Worm (Caenorhabditis elegans) whole organism, young adult: ENCODE measurements around the gene prk-1.

Experiments
- B0019.2 ChIP-seq: fragments of 200-800 bp; sonication (Bioruptor generic); conservative IDR thresholded peaks from 2 replicates; pipeline ENCODE4 v1.3.6; 2022; ENCODE audit warnings: missing genetic modification reagents, missing genetic modification characterization, missing compliant biosample characterization
- B0035.1 ChIP-seq: sonication (generic microtip); optimal IDR thresholded peaks from 2 replicates; lab custom pipeline; 2016; ENCODE audit warnings: missing genetic modification characterization, mild to moderate bottlenecking, missing compliant biosample characterization, missing genotype, missing genetic modification reagents
- F22D6.2 ChIP-seq: sonication (generic microtip); optimal IDR thresholded peaks from 2 replicates; lab custom pipeline; 2016; ENCODE audit warnings: mild to moderate bottlenecking, missing genetic modification characterization, missing compliant biosample characterization
- F23B12.7 ChIP-seq: sonication (generic microtip); optimal IDR thresholded peaks from 2 replicates; lab custom pipeline; 2017; ENCODE audit warnings: missing genetic modification characterization, mild to moderate bottlenecking, missing compliant biosample characterization, antibody characterized with exemption, moderate library complexity; ENCODE audit not compliant: insufficient read depth
- F33H1.4 ChIP-seq: fragments of 200-800 bp; sonication (Bioruptor generic); IDR thresholded peaks from 2 replicates; pipeline ENCODE4 v1.3.6; 2022; ENCODE audit warnings: missing genetic modification reagents, missing genetic modification characterization, missing compliant biosample characterization
- F37B4.10 ChIP-seq: fragments of 200-800 bp; sonication (Bioruptor generic); IDR thresholded peaks from 2 replicates; pipeline ENCODE4 v1.3.6; 2022; ENCODE audit warnings: missing genetic modification characterization, missing compliant biosample characterization
- Y53G8AR.9 ChIP-seq: fragments of 200-800 bp; sonication (Bioruptor generic); conservative IDR thresholded peaks from 2 replicates; pipeline ENCODE4 v1.3.6; 2022; ENCODE audit warnings: missing genetic modification reagents, missing genetic modification characterization, missing compliant biosample characterization
- Y67H2A.10 ChIP-seq: fragments of 200-800 bp; sonication (Bioruptor generic); conservative IDR thresholded peaks from 2 replicates; pipeline ENCODE4 v1.3.6; 2022; ENCODE audit warnings: missing genetic modification reagents, missing genetic modification characterization, missing compliant biosample characterization
- Y79H2A.3 ChIP-seq: fragments of 200-800 bp; sonication (Bioruptor generic); conservative IDR thresholded peaks from 2 replicates; pipeline ENCODE4 v1.3.6; 2022; ENCODE audit warnings: missing genetic modification reagents, missing genetic modification characterization, missing compliant biosample characterization
- ZK185.1 ChIP-seq: sonication (generic microtip); optimal IDR thresholded peaks from 2 replicates; lab custom pipeline; 2016; ENCODE audit warnings: mild to moderate bottlenecking, missing genetic modification characterization, missing compliant biosample characterization; ENCODE audit not compliant: poor library complexity, severe bottlenecking
- aptf-2 ChIP-seq: fragments of 200-800 bp; sonication (Bioruptor generic); conservative IDR thresholded peaks from 2 replicates; pipeline ENCODE4 v1.3.6; 2022; ENCODE audit warnings: missing genetic modification reagents, missing genetic modification characterization, missing compliant biosample characterization
- athp-1 ChIP-seq: sonication (generic microtip); optimal IDR thresholded peaks from 2 replicates; lab custom pipeline; 2017; ENCODE audit warnings: mild to moderate bottlenecking, missing genetic modification characterization, missing compliant biosample characterization
- attf-5 ChIP-seq: fragments of 200-800 bp; sonication (Bioruptor generic); optimal IDR thresholded peaks from 2 replicates; lab custom pipeline; 2018; ENCODE audit warnings: mild to moderate bottlenecking, missing genetic modification characterization, missing compliant biosample characterization
- ceh-27 ChIP-seq: fragments of 200-800 bp; sonication (Bioruptor generic); optimal IDR thresholded peaks from 2 replicates; lab custom pipeline; 2018; ENCODE audit warnings: mild to moderate bottlenecking, missing genetic modification characterization, moderate library complexity, missing compliant biosample characterization
- ceh-40 ChIP-seq: fragments of 200-800 bp; sonication (Bioruptor generic); IDR thresholded peaks from 2 replicates; pipeline ENCODE4 v1.3.6; 2022; ENCODE audit warnings: missing genetic modification characterization, missing compliant biosample characterization
- ceh-58 ChIP-seq: fragments of 200-800 bp; sonication (Bioruptor generic); IDR thresholded peaks from 2 replicates; pipeline ENCODE4 v1.3.6; 2022; ENCODE audit warnings: missing genetic modification characterization, missing compliant biosample characterization
- chd-7 ChIP-seq: sonication (generic microtip); optimal IDR thresholded peaks from 2 replicates; lab custom pipeline; 2016; ENCODE audit warnings: mild to moderate bottlenecking, missing genetic modification characterization, moderate library complexity, missing compliant biosample characterization
- dpl-1 ChIP-seq: fragments of 150-350 bp; optimal IDR thresholded peaks from 2 replicates; lab custom pipeline; 2014; ENCODE audit warnings: missing biosample characterization, missing genetic modification reagents, missing genetic modification characterization
- efl-1 ChIP-seq: fragments of 150-350 bp; optimal IDR thresholded peaks from 2 replicates; lab custom pipeline; 2014; ENCODE audit warnings: missing biosample characterization, missing genetic modification reagents, missing genetic modification characterization
- egl-44 ChIP-seq: fragments of 200-800 bp; sonication (Bioruptor generic); IDR thresholded peaks from 2 replicates; pipeline ENCODE4 v1.3.6; 2022; ENCODE audit warnings: missing genetic modification reagents, missing genetic modification characterization, missing compliant biosample characterization
- egrh-3 ChIP-seq: fragments of 200-800 bp; sonication (Bioruptor generic); IDR thresholded peaks from 2 replicates; pipeline ENCODE4 v1.3.6; 2022; ENCODE audit warnings: missing genetic modification reagents, missing genetic modification characterization, missing compliant biosample characterization
- ekl-4 ChIP-seq: fragments of 200-800 bp; sonication (Bioruptor generic); IDR thresholded peaks from 2 replicates; pipeline ENCODE4 v1.3.6; 2022; ENCODE audit warnings: missing genetic modification reagents, missing genetic modification characterization, missing compliant biosample characterization
- fkh-3 ChIP-seq: sonication (generic microtip); optimal IDR thresholded peaks from 2 replicates; lab custom pipeline; 2016; ENCODE audit warnings: mild to moderate bottlenecking, missing genetic modification characterization, missing compliant biosample characterization
- lag-1 ChIP-seq: fragments of 200-800 bp; sonication (Bioruptor generic); IDR thresholded peaks from 2 replicates; pipeline ENCODE4 v1.3.6; 2022; ENCODE audit warnings: missing genetic modification reagents, missing genetic modification characterization, missing compliant biosample characterization
- lin-26 ChIP-seq: fragments of 200-800 bp; sonication (Bioruptor generic); IDR thresholded peaks from 2 replicates; pipeline ENCODE4 v1.3.6; 2022; ENCODE audit warnings: missing genetic modification reagents, missing genetic modification characterization, missing compliant biosample characterization
- lin-54 ChIP-seq: fragments of 200-800 bp; sonication (Bioruptor generic); optimal IDR thresholded peaks from 2 replicates; lab custom pipeline; 2018; ENCODE audit warnings: mild to moderate bottlenecking, missing genetic modification characterization, missing compliant biosample characterization
- lir-1 ChIP-seq: fragments of 200-800 bp; sonication (Bioruptor generic); conservative IDR thresholded peaks from 2 replicates; pipeline ENCODE4 v1.3.6; 2022; ENCODE audit warnings: missing genetic modification reagents, missing genetic modification characterization, missing compliant biosample characterization
- lsl-1 ChIP-seq: fragments of 200-800 bp; sonication (Bioruptor generic); optimal IDR thresholded peaks from 2 replicates; lab custom pipeline; 2018; ENCODE audit warnings: mild to moderate bottlenecking, missing genetic modification characterization, moderate library complexity, missing compliant biosample characterization
- mcd-1 ChIP-seq: fragments of 200-800 bp; sonication (Bioruptor generic); IDR thresholded peaks from 2 replicates; pipeline ENCODE4 v1.3.6; 2022; ENCODE audit warnings: missing genetic modification reagents, missing genetic modification characterization, missing compliant biosample characterization
- mxl-1 ChIP-seq: sonication (generic microtip); optimal IDR thresholded peaks from 2 replicates; lab custom pipeline; 2016; ENCODE audit warnings: missing genetic modification characterization, missing compliant biosample characterization
- nfya-2 ChIP-seq: fragments of 200-800 bp; sonication (Bioruptor generic); IDR thresholded peaks from 2 replicates; pipeline ENCODE4 v1.3.6; 2022; ENCODE audit warnings: missing genetic modification reagents, missing genetic modification characterization, missing compliant biosample characterization
- nhr-27 ChIP-seq: fragments of 200-800 bp; sonication (Bioruptor generic); optimal IDR thresholded peaks from 2 replicates; lab custom pipeline; 2018; ENCODE audit warnings: mild to moderate bottlenecking, missing genetic modification characterization, moderate library complexity, missing compliant biosample characterization
- rec-8 ChIP-seq, 2 experiments: sonication (generic microtip); optimal IDR thresholded peaks; 2 replicates each; lab custom pipeline; 2016; ENCODE audit warnings: mild to moderate bottlenecking in 2 of 2, missing genetic modification characterization in 2 of 2, missing genetic modification reagents in 2 of 2, missing genotype in 2 of 2, missing biosample characterization in 1 of 2, missing compliant biosample characterization in 1 of 2, moderate library complexity in 1 of 2
- snpc-4 ChIP-seq, 5 experiments: fragments of 150-350 bp in 1 of 5; sonication (generic microtip) in 4 of 5; optimal IDR thresholded peaks; 2 replicates each; lab custom pipeline; 2014 to 2018; ENCODE audit warnings: missing genetic modification characterization in 5 of 5, missing biosample characterization in 3 of 5, antibody characterized with exemption in 2 of 5, mild to moderate bottlenecking in 2 of 5, missing compliant biosample characterization in 2 of 5, missing genotype in 2 of 5, moderate library complexity in 2 of 5, missing genetic modification reagents in 1 of 5
- tbp1 ChIP-seq: fragments of 200-800 bp; sonication (Bioruptor generic); optimal IDR thresholded peaks from 2 replicates; lab custom pipeline; 2018; ENCODE audit warnings: mild to moderate bottlenecking, missing genetic modification characterization, missing compliant biosample characterization
- tlf-1 ChIP-seq: fragments of 200-800 bp; sonication (Bioruptor generic); optimal IDR thresholded peaks from 2 replicates; lab custom pipeline; 2018; ENCODE audit warnings: mild to moderate bottlenecking, missing genetic modification characterization, missing compliant biosample characterization
- unc-62 ChIP-seq: fragments of 150-350 bp; optimal IDR thresholded peaks from 2 replicates; lab custom pipeline; 2014; ENCODE audit warnings: missing biosample characterization, missing genetic modification reagents, missing genetic modification characterization
- zfh-2 ChIP-seq: fragments of 200-800 bp; sonication (Bioruptor generic); conservative IDR thresholded peaks from 2 replicates; pipeline ENCODE4 v1.3.6; 2022; ENCODE audit warnings: missing genetic modification reagents, missing genetic modification characterization, missing compliant biosample characterization
- zim-3 ChIP-seq: sonication (generic microtip); optimal IDR thresholded peaks from 2 replicates; lab custom pipeline; 2017; ENCODE audit warnings: mild to moderate bottlenecking, missing genetic modification characterization, moderate library complexity, missing compliant biosample characterization
- ztf-25 ChIP-seq: fragments of 200-800 bp; sonication (Bioruptor generic); IDR thresholded peaks from 2 replicates; pipeline ENCODE4 v1.3.6; 2022; ENCODE audit warnings: missing genetic modification reagents, missing genetic modification characterization, missing compliant biosample characterization
- ztf-26 ChIP-seq: sonication (generic microtip); optimal IDR thresholded peaks from 2 replicates; lab custom pipeline; 2017; ENCODE audit warnings: missing genetic modification characterization, missing compliant biosample characterization

The prk-1 gene

DNA sequence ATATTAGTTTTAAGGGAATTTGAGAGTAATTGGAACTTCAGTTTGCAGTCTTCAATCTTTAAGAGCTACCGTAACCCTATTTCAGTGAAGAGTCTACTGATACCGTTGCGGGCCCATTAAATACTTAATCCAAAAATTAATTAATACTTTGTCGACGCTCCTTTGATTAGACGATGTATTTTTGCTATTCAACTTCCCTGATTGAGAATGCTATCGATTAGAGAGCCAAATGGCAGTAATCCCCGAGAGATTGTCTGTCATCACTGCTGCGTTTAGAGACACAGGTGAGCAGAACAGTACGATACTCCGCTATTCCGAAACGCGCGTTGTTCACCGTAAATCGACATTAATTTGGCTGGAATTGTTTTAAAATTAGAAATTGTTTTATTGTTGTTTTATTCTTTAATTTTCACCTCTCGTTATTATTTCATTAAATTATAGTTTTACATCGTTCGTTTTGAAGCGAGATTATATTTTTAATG is 31.2 kb downstream of the prk-1 start, which contains the start of gene rfl-1 (continued):
- TF ChIP-seq lsl-1 (GFP tag; lab: Kevin White, UChicago), result peak; percentile 12
- TF ChIP-seq mxl-1 (tag; lab: Kevin White, UChicago), result no peak
- TF ChIP-seq F23B12.7 (tag; lab: Kevin White, UChicago), result peak; percentile 19
- no peak for TF ChIP-seq ztf-26 (tag; lab: Kevin White, UChicago)
- TF ChIP-seq attf-5, result peak; percentile 19
- TF ChIP-seq ZK185.1 (tag; lab: Kevin White, UChicago), result no peak

DNA sequence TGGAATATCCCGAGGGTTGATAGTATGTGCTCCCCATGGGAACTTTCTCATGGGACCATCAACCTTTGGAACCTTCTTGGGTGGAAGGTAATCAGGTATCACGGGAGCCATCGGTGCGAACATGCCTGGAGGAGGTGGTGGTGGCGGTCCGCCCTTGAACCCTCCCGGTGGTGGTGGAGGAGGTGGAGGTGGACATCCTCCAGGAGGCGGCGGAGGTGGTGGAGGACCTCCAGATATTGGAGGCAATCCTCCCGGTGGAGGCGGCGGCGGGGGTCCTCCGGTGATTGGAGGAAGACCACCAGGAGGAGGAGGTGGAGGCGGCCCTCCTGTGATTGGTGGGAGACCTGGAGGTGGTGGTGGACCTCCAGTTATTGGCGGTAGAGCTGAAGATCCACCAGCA is 35.9 kb downstream of the prk-1 start:
- no peak for TF ChIP-seq ceh-27
- peak; percentile 96 for TF ChIP-seq zfh-2 (GFP tag; lab: Robert Waterston, UW)
- no peak for TF ChIP-seq aptf-2
- no peak for TF ChIP-seq F37B4.10 (GFP tag; lab: Robert Waterston, UW)
- TF ChIP-seq lin-26 (GFP tag; lab: Robert Waterston, UW), result no peak
- TF ChIP-seq ceh-58 (GFP tag; lab: Robert Waterston, UW), result no peak
- no peak for TF ChIP-seq efl-1 (GFP tag; lab: Kevin White, UChicago)
- peak; percentile 43; the same call in 1 of the 2 replicates for TF ChIP-seq mcd-1 (GFP tag; lab: Robert Waterston, UW)
- no peak for TF ChIP-seq B0019.2
- no peak for TF ChIP-seq Y53G8AR.9 (GFP tag; lab: Robert Waterston, UW)
- peak; percentile 98 for TF ChIP-seq egrh-3 (GFP tag; lab: Robert Waterston, UW)
- 0 out of 2 replicates have a peak, but pooled peaks have one; percentile 20 for TF ChIP-seq ztf-25
- no peak for TF ChIP-seq athp-1
- no peak for TF ChIP-seq F22D6.2 (tag; lab: Kevin White, UChicago)
- no peak for TF ChIP-seq tlf-1 (GFP tag; lab: Kevin White, UChicago)
- no peak for TF ChIP-seq rec-8 (tag; optimal IDR thresholded peaks at IDR 0.05; lab: Kevin White, UChicago)
- TF ChIP-seq tbp1 (GFP tag; lab: Kevin White, UChicago), result no peak
- no peak for TF ChIP-seq lin-54 (GFP tag; lab: Kevin White, UChicago)
- no peak for TF ChIP-seq ekl-4 (GFP tag; lab: Robert Waterston, UW)
- TF ChIP-seq F33H1.4 (GFP tag; lab: Robert Waterston, UW), result no peak
- no peak for TF ChIP-seq fkh-3
- no peak for TF ChIP-seq Y79H2A.3 (GFP tag; lab: Robert Waterston, UW)
- TF ChIP-seq Y67H2A.10 (GFP tag; lab: Robert Waterston, UW), result no peak
- no peak for TF ChIP-seq chd-7 (tag; lab: Kevin White, UChicago)
- TF ChIP-seq lag-1 (GFP tag; lab: Robert Waterston, UW), result no peak
- TF ChIP-seq ceh-40 (GFP tag; lab: Robert Waterston, UW), result no peak
- no peak for TF ChIP-seq unc-62 (GFP tag; lab: Kevin White, UChicago)
- no peak for TF ChIP-seq nfya-2 (GFP tag; lab: Robert Waterston, UW)
- TF ChIP-seq, all 124 proteins: peak for 4

DNA sequence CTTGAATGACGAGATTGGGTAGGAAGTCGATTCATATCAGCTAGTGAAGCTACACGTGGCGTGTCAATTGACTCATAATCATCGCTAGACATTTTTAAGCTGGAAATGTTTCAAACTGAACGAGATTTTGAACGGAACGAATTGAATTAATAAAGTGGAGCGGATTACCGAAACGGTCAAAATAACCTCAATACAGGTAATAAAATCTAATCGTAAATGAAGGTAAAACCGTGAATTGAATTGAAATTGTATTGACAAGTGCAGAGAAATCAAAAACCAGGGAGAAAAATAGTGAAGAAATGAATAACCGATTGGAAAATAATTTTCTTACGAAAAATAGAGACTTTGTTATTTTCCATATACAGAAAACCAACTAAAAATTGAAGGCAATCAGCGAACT is 39.1 kb downstream of the prk-1 start, which contains the start of gene cyk-1:
cyk-1 (minus strand) TSS at position 101 of the 400 bp plus-strand sequence.
- TF ChIP-seq F23B12.7 (tag; lab: Kevin White, UChicago) (no peak), dpl-1 (no peak), Y67H2A.10 (GFP tag; lab: Robert Waterston, UW) (no peak), egl-44 (GFP tag; lab: Robert Waterston, UW) (no peak), lir-1 (no peak), B0035.1 (tag; lab: Kevin White, UChicago) (no peak), nhr-27 (tag; lab: Kevin White, UChicago) (no peak), snpc-4 (GFP tag; optimal IDR thresholded peaks at IDR 0.05; lab: Kevin White, UChicago) (no peak), snpc-4 (tag; optimal IDR thresholded peaks at IDR 0.05; lab: Kevin White, UChicago) (no peak), B0019.2 (no peak), zim-3 (tag; lab: Kevin White, UChicago) (no peak), mxl-1 (tag; lab: Kevin White, UChicago) (no peak)
